Worm (Caenorhabditis elegans): ENCODE data around the gene dct-1.

DNA sequence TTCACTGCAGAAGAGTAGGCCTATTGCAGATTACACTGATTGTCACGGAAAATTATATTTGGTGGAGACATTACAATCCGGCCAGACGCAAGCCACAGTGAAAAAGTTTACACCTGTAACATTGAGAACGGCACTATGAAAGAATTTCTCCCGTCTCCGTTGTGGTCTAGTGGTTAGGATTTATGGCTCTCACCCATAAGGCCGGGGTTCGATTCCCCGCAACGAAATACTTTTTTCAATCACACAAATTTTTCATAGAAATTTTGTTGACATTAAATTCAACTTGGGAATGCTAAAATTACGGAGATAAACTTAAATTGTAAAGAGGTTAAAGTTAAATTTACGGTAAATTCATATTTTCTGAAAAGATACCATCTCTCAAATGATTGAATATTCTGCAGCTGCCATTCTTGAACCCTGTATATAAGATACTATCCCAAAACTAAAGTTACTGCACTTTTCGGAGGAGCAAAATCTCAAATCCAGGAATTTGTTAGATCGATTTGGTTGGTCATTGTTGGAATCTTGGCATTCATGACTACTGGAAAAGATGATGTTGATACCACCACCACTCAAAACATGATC, 47.6 kb upstream of the dct-1 start, which contains the start of gene C39D10.1:
- TF ChIP-seq tab-1 (GFP tag; IDR thresholded peaks at IDR 0.05) (no peak), ref-1 (GFP tag; conservative IDR thresholded peaks at IDR 0.05) (no peak)
